Worm (Caenorhabditis elegans) whole organism, late embryonic: ENCODE measurements around the gene sup-9.

Experiments used
- C08G9.2 ChIP-seq: sonication (generic microtip); optimal IDR thresholded peaks from 2 replicates; lab custom pipeline; 2016; ENCODE audit warnings: mild to moderate bottlenecking, missing genetic modification characterization, moderate library complexity, missing compliant biosample characterization
- C38D4.7 ChIP-seq: fragments of 200-800 bp; sonication (Bioruptor generic); optimal IDR thresholded peaks from 2 replicates; lab custom pipeline; 2018; ENCODE audit warnings: mild to moderate bottlenecking, missing genetic modification characterization, moderate library complexity, missing compliant biosample characterization
- F13H6.1 ChIP-seq: sonication (generic microtip); optimal IDR thresholded peaks from 2 replicates; lab custom pipeline; 2016; ENCODE audit warnings: missing genetic modification characterization, missing compliant biosample characterization
- K02D7.2 ChIP-seq: sonication (generic microtip); optimal IDR thresholded peaks from 2 replicates; lab custom pipeline; 2017; ENCODE audit warnings: mild to moderate bottlenecking, missing genetic modification characterization, missing compliant biosample characterization
- K09A11.1 ChIP-seq: sonication (generic microtip); optimal IDR thresholded peaks from 2 replicates; lab custom pipeline; 2017; ENCODE audit warnings: antibody characterized with exemption, mild to moderate bottlenecking, missing genetic modification characterization, missing compliant biosample characterization; ENCODE audit not compliant: insufficient read depth
- T23F11.4 ChIP-seq: fragments of 200-800 bp; sonication (Bioruptor generic); optimal IDR thresholded peaks from 2 replicates; lab custom pipeline; 2018; ENCODE audit warnings: mild to moderate bottlenecking, missing genetic modification characterization, missing compliant biosample characterization
- Y22D7AL.16 ChIP-seq: sonication (generic microtip); optimal IDR thresholded peaks from 2 replicates; lab custom pipeline; 2016; ENCODE audit warnings: missing genetic modification characterization, missing compliant biosample characterization
- ahr-1 ChIP-seq: sonication (generic microtip); optimal IDR thresholded peaks from 2 replicates; lab custom pipeline; 2016; ENCODE audit warnings: missing genetic modification characterization, missing compliant biosample characterization
- ama-1 ChIP-seq: fragments of 150-350 bp; optimal IDR thresholded peaks from 2 replicates; lab custom pipeline; 2014
- ceh-14 ChIP-seq: sonication (generic microtip); optimal IDR thresholded peaks from 2 replicates; lab custom pipeline; 2016; ENCODE audit warnings: missing genotype, missing genetic modification characterization, missing compliant biosample characterization
- ceh-19 ChIP-seq: fragments of 200-800 bp; sonication (Bioruptor generic); optimal IDR thresholded peaks from 2 replicates; lab custom pipeline; 2018; ENCODE audit warnings: mild to moderate bottlenecking, missing genetic modification characterization, missing compliant biosample characterization
- ceh-22 ChIP-seq: sonication (generic microtip); optimal IDR thresholded peaks from 2 replicates; lab custom pipeline; 2017; ENCODE audit warnings: missing biosample characterization, missing genetic modification characterization
- ceh-31 ChIP-seq: sonication (generic microtip); optimal IDR thresholded peaks from 2 replicates; lab custom pipeline; 2016; ENCODE audit warnings: missing genetic modification characterization, missing compliant biosample characterization
- ceh-34 ChIP-seq: sonication (generic microtip); optimal IDR thresholded peaks from 2 replicates; lab custom pipeline; 2016; ENCODE audit warnings: mild to moderate bottlenecking, missing genetic modification characterization, missing compliant biosample characterization
- ceh-45 ChIP-seq: fragments of 200-800 bp; sonication (Bioruptor generic); IDR thresholded peaks from 2 replicates; pipeline ENCODE4 v1.3.6; 2022; ENCODE audit warnings: missing genetic modification reagents, missing genetic modification characterization, missing compliant biosample characterization
- ceh-48 ChIP-seq: sonication (generic microtip); optimal IDR thresholded peaks from 2 replicates; lab custom pipeline; 2016; ENCODE audit warnings: missing genetic modification characterization, inconsistent platforms, missing compliant biosample characterization
- ceh-6 ChIP-seq: fragments of 200-800 bp; sonication (Bioruptor generic); optimal IDR thresholded peaks from 2 replicates; lab custom pipeline; 2018; ENCODE audit warnings: mild to moderate bottlenecking, missing genetic modification characterization, missing compliant biosample characterization
- che-1 ChIP-seq: sonication (generic microtip); optimal IDR thresholded peaks from 2 replicates; lab custom pipeline; 2016; ENCODE audit warnings: mild to moderate bottlenecking, missing genetic modification characterization, missing compliant biosample characterization
- elt-2 ChIP-seq: sonication (generic microtip); optimal IDR thresholded peaks from 2 replicates; lab custom pipeline; 2016; ENCODE audit warnings: missing genetic modification reagents, missing genetic modification characterization, missing compliant biosample characterization
- ets-4 ChIP-seq: sonication (generic microtip); optimal IDR thresholded peaks from 2 replicates; lab custom pipeline; 2016; ENCODE audit warnings: missing genetic modification characterization, missing compliant biosample characterization
- eyg-1 ChIP-seq: sonication (generic microtip); optimal IDR thresholded peaks from 2 replicates; lab custom pipeline; 2016; ENCODE audit warnings: missing genotype, missing genetic modification characterization, missing compliant biosample characterization
- fax-1 ChIP-seq: sonication (generic microtip); optimal IDR thresholded peaks from 2 replicates; lab custom pipeline; 2016; ENCODE audit warnings: missing genotype, missing genetic modification characterization, missing compliant biosample characterization
- fkh-6 ChIP-seq: sonication (generic microtip); optimal IDR thresholded peaks from 2 replicates; lab custom pipeline; 2016; ENCODE audit warnings: missing genetic modification characterization, missing compliant biosample characterization
- hlh-13 ChIP-seq: fragments of 200-800 bp; sonication (Bioruptor generic); optimal IDR thresholded peaks from 2 replicates; lab custom pipeline; 2018; ENCODE audit warnings: mild to moderate bottlenecking, missing genetic modification characterization, missing compliant biosample characterization
- hlh-15 ChIP-seq: sonication (generic microtip); optimal IDR thresholded peaks from 2 replicates; lab custom pipeline; 2016; ENCODE audit warnings: missing genetic modification characterization, missing compliant biosample characterization
- hlh-8 ChIP-seq: sonication (generic microtip); optimal IDR thresholded peaks from 2 replicates; lab custom pipeline; 2016; ENCODE audit warnings: missing genotype, missing genetic modification characterization, missing compliant biosample characterization
- lim-6 ChIP-seq: sonication (generic microtip); optimal IDR thresholded peaks from 2 replicates; lab custom pipeline; 2016; ENCODE audit warnings: missing genetic modification characterization, missing compliant biosample characterization
- lin-11 ChIP-seq: fragments of 200-800 bp; sonication (Bioruptor generic); optimal IDR thresholded peaks from 2 replicates; lab custom pipeline; 2018; ENCODE audit warnings: mild to moderate bottlenecking, missing genetic modification characterization, missing compliant biosample characterization
- nhr-11 ChIP-seq: fragments of 150-350 bp; optimal IDR thresholded peaks from 2 replicates; lab custom pipeline; 2014; ENCODE audit warnings: missing biosample characterization, missing genetic modification characterization
- npax-4 ChIP-seq: sonication (generic microtip); optimal IDR thresholded peaks from 2 replicates; lab custom pipeline; 2016; ENCODE audit warnings: missing genetic modification characterization, missing compliant biosample characterization
- pat-9 ChIP-seq: fragments of 200-800 bp; sonication (Bioruptor generic); optimal IDR thresholded peaks from 2 replicates; lab custom pipeline; 2018; ENCODE audit warnings: mild to moderate bottlenecking, missing genetic modification characterization, moderate library complexity, missing compliant biosample characterization
- pha-2 ChIP-seq: sonication (generic microtip); optimal IDR thresholded peaks from 2 replicates; lab custom pipeline; 2017; ENCODE audit warnings: mild to moderate bottlenecking, missing genetic modification characterization, missing compliant biosample characterization
- pqm-1 ChIP-seq: sonication (generic microtip); optimal IDR thresholded peaks from 2 replicates; lab custom pipeline; 2016; ENCODE audit warnings: missing genetic modification characterization, missing compliant biosample characterization
- ref-2 ChIP-seq: sonication (generic microtip); optimal IDR thresholded peaks from 2 replicates; lab custom pipeline; 2016; ENCODE audit warnings: missing genetic modification characterization, missing compliant biosample characterization
- syd-9 ChIP-seq: sonication (generic microtip); optimal IDR thresholded peaks from 2 replicates; lab custom pipeline; 2016; ENCODE audit warnings: mild to moderate bottlenecking, missing genetic modification characterization, moderate library complexity, missing compliant biosample characterization
- unc-3 ChIP-seq, 2 experiments: fragments of 200-800 bp in 1 of 2; sonication (Bioruptor generic) in 1 of 2; sonication (generic microtip) in 1 of 2; conservative IDR thresholded peaks in 1 of 2; optimal IDR thresholded peaks in 1 of 2; 2 replicates each; pipeline versions ENCODE4 v1.3.6 to Lab custom; 2016 to 2022; ENCODE audit warnings: missing compliant biosample characterization in 2 of 2, missing genetic modification characterization in 2 of 2, missing genetic modification reagents in 1 of 2
- unc-55 ChIP-seq: sonication (generic microtip); optimal IDR thresholded peaks from 2 replicates; lab custom pipeline; 2017; ENCODE audit warnings: missing biosample characterization, missing genetic modification reagents, missing genetic modification characterization
- unc-86 ChIP-seq: sonication (generic microtip); optimal IDR thresholded peaks from 2 replicates; lab custom pipeline; 2016; ENCODE audit warnings: missing genetic modification characterization, missing compliant biosample characterization
- zip-5 ChIP-seq: sonication (generic microtip); optimal IDR thresholded peaks from 2 replicates; lab custom pipeline; 2016; ENCODE audit warnings: missing genetic modification characterization, missing compliant biosample characterization
- ztf-16 ChIP-seq: sonication (generic microtip); optimal IDR thresholded peaks from 2 replicates; lab custom pipeline; 2017; ENCODE audit warnings: missing genetic modification characterization, missing compliant biosample characterization

The sup-9 gene

DNA sequence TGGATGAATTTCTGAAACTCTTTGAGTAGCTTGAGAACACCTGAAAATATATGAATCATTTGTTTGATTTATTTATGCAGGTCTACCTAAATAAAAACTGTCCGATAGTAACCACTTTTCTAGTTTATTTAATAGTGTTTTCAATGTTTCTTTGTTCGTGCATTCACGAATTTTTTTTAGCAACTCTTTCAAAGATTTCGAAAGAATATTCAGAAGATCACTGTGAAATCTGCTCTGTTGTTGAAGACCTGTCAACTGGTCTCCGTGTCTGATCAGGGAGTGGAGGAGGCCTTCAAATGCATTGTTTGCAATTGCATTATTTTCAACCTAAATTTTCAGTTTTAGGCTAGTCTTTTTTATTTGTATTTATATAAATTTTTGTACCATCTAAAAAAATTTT is 23.1 kb upstream of the sup-9 start, which contains the start of gene T05A8.1:
T05A8.1 (minus strand) TSS at position 101 of the 400 bp plus-strand sequence.
- TF ChIP-seq lin-11 (no peak), pat-9 (tag; lab: Kevin White, UChicago) (no peak), che-1 (tag; lab: Kevin White, UChicago) (no peak), hlh-8 (tag; lab: Kevin White, UChicago) (no peak), C08G9.2 (tag; lab: Kevin White, UChicago) (no peak), fkh-6 (tag; lab: Kevin White, UChicago) (no peak), ceh-45 (GFP tag; lab: Robert Waterston, UW) (no peak), F13H6.1 (tag; lab: Kevin White, UChicago) (no peak), ceh-34 (no peak), ceh-14 (tag; lab: Kevin White, UChicago) (no peak), T23F11.4 (no peak), ama-1 (no peak), hlh-13 (GFP tag; lab: Kevin White, UChicago) (no peak), ceh-31 (tag; lab: Kevin White, UChicago) (no peak), lim-6 (tag; lab: Kevin White, UChicago) (no peak), zip-5 (tag; lab: Kevin White, UChicago) (no peak), syd-9 (no peak)
- TF ChIP-seq, all 69 proteins: peak for 0

- TF ChIP-seq ref-2 (tag; lab: Kevin White, UChicago) (no peak), ceh-22 (no peak)
Observed at ce11 chrII:2707872-2708271, 21.0 kb upstream of the sup-9 start, which contains the start of gene Y47G7B.2. TSS of gene Y47G7B.2 (minus strand) at chrII:2708014.

DNA sequence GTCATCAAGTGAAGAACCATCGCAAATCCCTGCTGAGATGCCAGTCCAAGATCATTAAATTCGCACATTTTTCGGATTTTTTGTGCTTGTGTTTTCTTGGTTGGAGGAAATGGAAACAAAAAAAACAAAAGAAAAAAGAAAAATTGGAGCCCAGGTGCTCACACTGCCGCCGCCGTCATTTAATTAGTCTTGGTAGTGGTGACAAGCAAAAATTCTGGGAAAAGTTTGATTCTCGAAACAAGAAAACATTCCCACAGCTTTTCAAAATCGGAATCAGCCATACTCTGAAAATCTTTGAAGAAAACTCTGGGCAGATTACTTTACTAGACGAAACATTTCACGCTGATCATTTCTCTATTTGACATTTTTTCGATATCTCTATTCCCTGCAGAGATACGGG is 18.4 kb upstream of the sup-9 start, which contains the start of gene srh-128:
srh-128 (minus strand) TSS at position 101 of the 400 bp plus-strand sequence.
- TF ChIP-seq npax-4 (no peak), unc-3 (GFP tag; conservative IDR thresholded peaks at IDR 0.05; lab: Robert Waterston, UW) (no peak), unc-3 (tag; optimal IDR thresholded peaks at IDR 0.05; lab: Kevin White, UChicago) (no peak), ceh-19 (GFP tag; lab: Kevin White, UChicago) (no peak), ahr-1 (no peak), fkh-6 (tag; lab: Kevin White, UChicago) (no peak), ceh-48 (tag; lab: Kevin White, UChicago) (no peak), pqm-1 (tag; lab: Kevin White, UChicago) (no peak), K02D7.2 (tag; lab: Kevin White, UChicago) (no peak), unc-86 (tag; lab: Kevin White, UChicago) (no peak), T23F11.4 (no peak), C38D4.7 (no peak), pha-2 (tag; lab: Kevin White, UChicago) (no peak), nhr-11 (tag; lab: Kevin White, UChicago) (no peak), F13H6.1 (tag; lab: Kevin White, UChicago) (no peak), unc-55 (GFP tag; lab: Kevin White, UChicago) (no peak), Y22D7AL.16 (tag; lab: Kevin White, UChicago) (no peak)

DNA sequence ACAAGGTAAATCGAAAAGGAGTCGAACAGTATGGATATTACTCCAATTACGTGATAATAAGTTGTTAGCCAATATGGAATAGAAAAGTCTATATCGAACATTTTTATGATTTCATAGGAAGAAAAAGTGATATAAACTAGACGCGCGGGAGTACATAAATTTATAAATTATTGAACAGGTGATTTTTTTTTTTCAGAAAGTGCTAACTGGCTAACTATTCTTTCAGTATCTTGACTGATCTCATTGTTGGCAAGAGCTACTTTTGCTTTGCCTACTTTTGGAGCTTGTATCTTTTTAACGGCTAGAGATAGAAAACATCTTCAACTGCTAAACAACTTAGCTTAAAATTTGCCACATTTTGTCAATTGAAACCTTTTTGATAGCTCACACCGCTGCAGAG is 15.9 kb upstream of the sup-9 start, which contains the start of gene sri-60:
sri-60 (minus strand) TSS at position 101 of the 400 bp plus-strand sequence.
- TF ChIP-seq unc-3 (GFP tag; conservative IDR thresholded peaks at IDR 0.05; lab: Robert Waterston, UW), result no peak
- no peak for TF ChIP-seq unc-3 (tag; optimal IDR thresholded peaks at IDR 0.05; lab: Kevin White, UChicago)
- no peak for TF ChIP-seq eyg-1
- TF ChIP-seq ceh-6 (GFP tag; lab: Kevin White, UChicago), result no peak
- no peak for TF ChIP-seq ztf-16 (tag; lab: Kevin White, UChicago)
- no peak for TF ChIP-seq K02D7.2 (tag; lab: Kevin White, UChicago)
- TF ChIP-seq hlh-15 (tag; lab: Kevin White, UChicago), result no peak
- TF ChIP-seq T23F11.4, result no peak
- no peak for TF ChIP-seq ets-4 (tag; lab: Kevin White, UChicago)
- no peak for TF ChIP-seq hlh-13 (GFP tag; lab: Kevin White, UChicago)
- TF ChIP-seq K09A11.1 (tag; lab: Kevin White, UChicago), result no peak
- no peak for TF ChIP-seq elt-2 (tag; lab: Kevin White, UChicago)
- TF ChIP-seq C08G9.2 (tag; lab: Kevin White, UChicago), result no peak
- TF ChIP-seq fax-1 (tag; lab: Kevin White, UChicago), result no peak
- no peak for TF ChIP-seq pat-9 (tag; lab: Kevin White, UChicago)
- no peak for TF ChIP-seq ceh-34
